Fruit fly (Drosophila melanogaster): Measurements from ENCODE around the gene CG18231.

The CG18231 gene

dm6 chr3L:18593671-18594070 is 13.6 kb upstream of the CG18231 start, which contains the start of gene term (continued):
- TF ChIP-seq Dip3 (GFP tag; optimal IDR thresholded peaks at IDR 0.05) (no peak), MBD-R2 (GFP tag; IDR thresholded peaks at IDR 0.05) (no peak), CG15601 (tag; optimal IDR thresholded peaks at IDR 0.05) (no peak), lola (GFP tag; optimal IDR thresholded peaks at IDR 0.05) (no peak), Chrac-16 (GFP tag; optimal IDR thresholded peaks at IDR 0.05) (no peak), CG15479 (GFP tag; optimal IDR thresholded peaks at IDR 0.05) (peak; percentile 7), CG7271 (tag; optimal IDR thresholded peaks at IDR 0.05) (peak; percentile 80)

dm6 chr3L:18603125-18603524 is 4.1 kb upstream of the CG18231 start, which contains the start of gene CG18234:
TSS of gene CG18234 (plus strand) at chr3L:18603425.
- TF ChIP-seq CG14014 (GFP tag; IDR thresholded peaks at IDR 0.05) (no peak), yki (optimal IDR thresholded peaks at IDR 0.05) (no peak)

DNA sequence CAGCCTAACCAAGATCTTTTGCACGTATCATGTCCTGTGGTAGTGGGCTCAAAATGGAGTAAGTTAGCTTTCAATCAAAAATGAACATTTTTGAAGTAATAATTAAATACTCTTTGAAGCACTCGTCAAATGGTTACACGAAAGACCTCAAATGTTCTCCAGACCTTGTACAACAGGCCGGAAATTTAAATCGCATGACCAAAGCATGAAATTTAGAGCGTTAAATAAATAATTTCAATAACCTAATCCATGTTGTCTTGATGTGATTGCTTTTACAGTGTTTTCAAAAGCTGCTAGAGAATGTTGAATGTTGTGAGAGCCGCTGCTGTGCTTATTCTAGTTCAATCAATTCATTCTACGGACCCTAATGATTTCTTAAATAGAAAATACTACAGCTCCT is 2.1 kb upstream of the CG18231 start, which contains the start of gene CG18233:
Gene CG18233 (plus strand): TSS at position 301 of the 400 bp plus-strand sequence.
- TF ChIP-seq CG14441 (GFP tag; IDR thresholded peaks at IDR 0.05) (no peak), Aef1 (GFP tag; IDR thresholded peaks at IDR 0.05) (no peak)

DNA sequence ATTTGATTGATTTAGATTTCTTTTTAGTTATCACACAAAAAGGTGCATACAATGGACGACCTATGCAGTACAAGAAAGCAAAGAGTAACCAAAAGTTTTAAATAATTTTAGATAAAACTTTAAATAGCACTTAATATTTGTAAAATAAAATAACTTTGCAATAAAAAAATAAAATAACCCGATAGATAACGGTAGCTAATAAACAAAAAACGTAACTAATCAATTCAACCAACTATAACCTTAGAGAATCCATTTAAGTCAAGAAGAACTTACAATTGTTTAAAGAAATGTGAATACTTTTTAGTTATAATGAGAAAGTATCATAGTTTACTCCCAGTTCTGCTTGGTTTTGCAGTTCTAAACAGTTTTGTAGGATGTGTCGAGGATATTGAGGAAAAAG is 2.1 kb downstream of the CG18231 start, which contains the start of gene CG32201:
Gene CG32201 (plus strand): TSS at position 301 of the 400 bp plus-strand sequence.
- no peak for TF ChIP-seq Camta (GFP tag; optimal IDR thresholded peaks at IDR 0.05)
- no peak for TF ChIP-seq lbe (GFP tag; optimal IDR thresholded peaks at IDR 0.05)
- no peak for TF ChIP-seq CG9609 (GFP tag; optimal IDR thresholded peaks at IDR 0.05)
- TF ChIP-seq Hr51 (GFP tag; optimal IDR thresholded peaks at IDR 0.05), result no peak
- TF ChIP-seq Antp (GFP tag; optimal IDR thresholded peaks at IDR 0.05), result no peak
- TF ChIP-seq Optix (GFP tag; IDR thresholded peaks at IDR 0.05), result no peak
- TF ChIP-seq CG12104 (GFP tag; optimal IDR thresholded peaks at IDR 0.05), result no peak
- no peak for TF ChIP-seq nmo (GFP tag; optimal IDR thresholded peaks at IDR 0.05)
- TF ChIP-seq CG12071 (GFP tag; optimal IDR thresholded peaks at IDR 0.05), result no peak
- TF ChIP-seq CG11695 (GFP tag; IDR thresholded peaks at IDR 0.05), result no peak
- TF ChIP-seq grn (GFP tag; optimal IDR thresholded peaks at IDR 0.05), result no peak
- no peak for TF ChIP-seq ap (GFP tag; IDR thresholded peaks at IDR 0.05)
- no peak for TF ChIP-seq inv (GFP tag; IDR thresholded peaks at IDR 0.05; ENCODE audit: partially characterized antibody)
- no peak for TF ChIP-seq trh (GFP tag; optimal IDR thresholded peaks at IDR 0.05)
- TF ChIP-seq wor (GFP tag; IDR thresholded peaks at IDR 0.05), result no peak
- no peak for TF ChIP-seq CG7786 (GFP tag; optimal IDR thresholded peaks at IDR 0.05)
- no peak for TF ChIP-seq Dek (tag; optimal IDR thresholded peaks at IDR 0.05)
- TF ChIP-seq MESR4 (GFP tag; optimal IDR thresholded peaks at IDR 0.05), result no peak
- no peak for TF ChIP-seq Rx (GFP tag; IDR thresholded peaks at IDR 0.05)

- TF ChIP-seq Xbp1 (GFP tag; optimal IDR thresholded peaks at IDR 0.05) (no peak), D19B (GFP tag; optimal IDR thresholded peaks at IDR 0.05) (no peak), CG14667 (GFP tag; IDR thresholded peaks at IDR 0.05) (no peak), CG13296 (GFP tag; optimal IDR thresholded peaks at IDR 0.05) (no peak), Nf-YC (tag; optimal IDR thresholded peaks at IDR 0.05) (no peak), Dp (GFP tag; optimal IDR thresholded peaks at IDR 0.05) (no peak), Opbp (GFP tag; IDR thresholded peaks at IDR 0.05; ENCODE audit: partially characterized antibody) (no peak), CG10654 (GFP tag; optimal IDR thresholded peaks at IDR 0.05) (no peak), cas (GFP tag; IDR thresholded peaks at IDR 0.05) (no peak), org-1 (GFP tag; optimal IDR thresholded peaks at IDR 0.05) (no peak), CG7928 (GFP tag; optimal IDR thresholded peaks at IDR 0.05) (no peak), mam (GFP tag; optimal IDR thresholded peaks at IDR 0.05) (no peak), CG7786 (GFP tag; optimal IDR thresholded peaks at IDR 0.05) (no peak), CG17385 (GFP tag; optimal IDR thresholded peaks at IDR 0.05) (no peak), CG2889 (GFP tag; IDR thresholded peaks at IDR 0.05) (no peak), Six4 (GFP tag; optimal IDR thresholded peaks at IDR 0.05) (no peak), chif (GFP tag; optimal IDR thresholded peaks at IDR 0.05) (no peak), tll (GFP tag; optimal IDR thresholded peaks at IDR 0.05) (no peak)
Observed at dm6 chr3L:18611600-18611999, 4.3 kb downstream of the CG18231 start, which contains the start of gene CG32199. TSS of gene CG32199 (plus strand) at chr3L:18611900.
